Worm (Caenorhabditis elegans) whole organism, young adult: ENCODE data around the gene C45B11.5.
A peak's percentile ranks its signal among the peaks of the same experiment; 100 is the strongest.

Source experiments
- B0261.1 ChIP-seq: sonication (generic microtip); optimal IDR thresholded peaks from 2 replicates; lab custom pipeline; 2016; ENCODE audit warnings: mild to moderate bottlenecking, missing genetic modification characterization, moderate library complexity, missing compliant biosample characterization
- B0336.3 ChIP-seq: fragments of 200-800 bp; sonication (Bioruptor generic); IDR thresholded peaks from 2 replicates; pipeline ENCODE4 v1.3.6; 2022; ENCODE audit warnings: missing genetic modification characterization, missing compliant biosample characterization
- C17E4.6 ChIP-seq: fragments of 200-800 bp; sonication (Bioruptor generic); IDR thresholded peaks from 2 replicates; pipeline ENCODE4 v1.3.6; 2022; ENCODE audit warnings: missing genetic modification reagents, missing genetic modification characterization, missing compliant biosample characterization
- F33H1.4 ChIP-seq: fragments of 200-800 bp; sonication (Bioruptor generic); IDR thresholded peaks from 2 replicates; pipeline ENCODE4 v1.3.6; 2022; ENCODE audit warnings: missing genetic modification reagents, missing genetic modification characterization, missing compliant biosample characterization
- F37B4.10 ChIP-seq: fragments of 200-800 bp; sonication (Bioruptor generic); IDR thresholded peaks from 2 replicates; pipeline ENCODE4 v1.3.6; 2022; ENCODE audit warnings: missing genetic modification characterization, missing compliant biosample characterization
- F49E8.2 ChIP-seq: sonication (generic microtip); optimal IDR thresholded peaks from 3 replicates; lab custom pipeline; 2017; ENCODE audit warnings: missing genetic modification characterization, mild to moderate bottlenecking, missing compliant biosample characterization, antibody characterized with exemption, moderate library complexity; ENCODE audit not compliant: insufficient read depth
- F55B11.4 ChIP-seq: sonication (generic microtip); optimal IDR thresholded peaks from 2 replicates; lab custom pipeline; 2016; ENCODE audit warnings: missing compliant biosample characterization, missing genetic modification characterization, borderline replicate concordance; ENCODE audit not compliant: insufficient read depth
- F57A8.1 ChIP-seq: fragments of 200-800 bp; sonication (Bioruptor generic); optimal IDR thresholded peaks from 2 replicates; lab custom pipeline; 2018; ENCODE audit warnings: mild to moderate bottlenecking, missing genetic modification characterization, moderate library complexity, missing compliant biosample characterization
- K11D2.4 ChIP-seq: fragments of 200-800 bp; sonication (Bioruptor generic); IDR thresholded peaks from 2 replicates; pipeline ENCODE4 v1.3.6; 2022; ENCODE audit warnings: missing genetic modification reagents, missing genetic modification characterization, missing compliant biosample characterization
- Y53G8AR.9 ChIP-seq: fragments of 200-800 bp; sonication (Bioruptor generic); conservative IDR thresholded peaks from 2 replicates; pipeline ENCODE4 v1.3.6; 2022; ENCODE audit warnings: missing genetic modification reagents, missing genetic modification characterization, missing compliant biosample characterization
- Y56A3A.18 ChIP-seq: fragments of 200-800 bp; sonication (Bioruptor generic); IDR thresholded peaks from 2 replicates; pipeline ENCODE4 v1.3.6; 2022; ENCODE audit warnings: missing genetic modification reagents, missing genetic modification characterization, missing compliant biosample characterization
- ama-1 ChIP-seq, 3 experiments: fragments of 150-350 bp in 1 of 3; sonication (generic microtip) in 2 of 3; optimal IDR thresholded peaks; 2 replicates each; lab custom pipeline; 2014 to 2018; ENCODE audit warnings: missing biosample characterization in 2 of 3, missing genetic modification characterization in 2 of 3, missing genetic modification reagents in 2 of 3
- athp-1 ChIP-seq: sonication (generic microtip); optimal IDR thresholded peaks from 2 replicates; lab custom pipeline; 2017; ENCODE audit warnings: mild to moderate bottlenecking, missing genetic modification characterization, missing compliant biosample characterization
- bed-1 ChIP-seq: fragments of 200-800 bp; sonication (Bioruptor generic); IDR thresholded peaks from 2 replicates; pipeline ENCODE4 v1.3.6; 2022; ENCODE audit warnings: missing genetic modification reagents, missing genetic modification characterization, missing compliant biosample characterization
- cebp-2 ChIP-seq: fragments of 200-800 bp; sonication (Bioruptor generic); IDR thresholded peaks from 2 replicates; pipeline ENCODE4 v1.3.6; 2022; ENCODE audit warnings: missing genetic modification characterization, missing compliant biosample characterization
- ceh-79 ChIP-seq: sonication (generic microtip); optimal IDR thresholded peaks from 2 replicates; lab custom pipeline; 2017; ENCODE audit warnings: mild to moderate bottlenecking, missing genetic modification characterization, missing compliant biosample characterization
- dpff-1 ChIP-seq: sonication (generic microtip); optimal IDR thresholded peaks from 2 replicates; lab custom pipeline; 2017; ENCODE audit warnings: mild to moderate bottlenecking, missing genetic modification characterization, missing compliant biosample characterization
- egrh-3 ChIP-seq: fragments of 200-800 bp; sonication (Bioruptor generic); IDR thresholded peaks from 2 replicates; pipeline ENCODE4 v1.3.6; 2022; ENCODE audit warnings: missing genetic modification reagents, missing genetic modification characterization, missing compliant biosample characterization
- ekl-4 ChIP-seq: fragments of 200-800 bp; sonication (Bioruptor generic); IDR thresholded peaks from 2 replicates; pipeline ENCODE4 v1.3.6; 2022; ENCODE audit warnings: missing genetic modification reagents, missing genetic modification characterization, missing compliant biosample characterization
- ets-4 ChIP-seq: fragments of 200-800 bp; sonication (Bioruptor generic); optimal IDR thresholded peaks from 2 replicates; lab custom pipeline; 2018; ENCODE audit warnings: mild to moderate bottlenecking, missing genetic modification characterization, missing compliant biosample characterization
- him-1 ChIP-seq: sonication (generic microtip); optimal IDR thresholded peaks from 2 replicates; lab custom pipeline; 2016; ENCODE audit warnings: missing genotype, missing genetic modification reagents, missing genetic modification characterization, missing compliant biosample characterization
- hlh-26 ChIP-seq: fragments of 200-800 bp; sonication (Bioruptor generic); conservative IDR thresholded peaks from 2 replicates; pipeline ENCODE4 v1.3.6; 2022; ENCODE audit warnings: missing genetic modification reagents, missing genetic modification characterization, missing compliant biosample characterization
- hmg-1.2 ChIP-seq: fragments of 200-800 bp; sonication (Bioruptor generic); IDR thresholded peaks from 2 replicates; pipeline ENCODE4 v1.3.6; 2022; ENCODE audit warnings: missing genetic modification reagents, missing genetic modification characterization, missing compliant biosample characterization
- hrde-1 ChIP-seq: sonication (generic microtip); optimal IDR thresholded peaks from 2 replicates; lab custom pipeline; 2016; ENCODE audit warnings: missing genetic modification characterization, mild to moderate bottlenecking, missing compliant biosample characterization, moderate library complexity, missing genotype, missing genetic modification reagents, borderline replicate concordance
- hsf-1 ChIP-seq: fragments of 200-800 bp; sonication (Bioruptor generic); IDR thresholded peaks from 2 replicates; pipeline ENCODE4 v1.3.6; 2022; ENCODE audit warnings: missing genetic modification reagents, missing genetic modification characterization, missing compliant biosample characterization
- let-526 ChIP-seq: fragments of 200-800 bp; sonication (Bioruptor generic); IDR thresholded peaks from 2 replicates; pipeline ENCODE4 v1.3.6; 2022; ENCODE audit warnings: missing genetic modification reagents, missing genetic modification characterization, missing compliant biosample characterization
- lin-40 ChIP-seq: sonication (generic microtip); optimal IDR thresholded peaks from 2 replicates; lab custom pipeline; 2016; ENCODE audit warnings: missing genetic modification characterization, mild to moderate bottlenecking, missing compliant biosample characterization, missing genotype, missing genetic modification reagents
- lsl-1 ChIP-seq: fragments of 200-800 bp; sonication (Bioruptor generic); optimal IDR thresholded peaks from 2 replicates; lab custom pipeline; 2018; ENCODE audit warnings: mild to moderate bottlenecking, missing genetic modification characterization, moderate library complexity, missing compliant biosample characterization
- madf-10 ChIP-seq: sonication (generic microtip); optimal IDR thresholded peaks from 2 replicates; lab custom pipeline; 2016; ENCODE audit warnings: mild to moderate bottlenecking, missing genetic modification characterization, missing compliant biosample characterization
- madf-3 ChIP-seq: fragments of 200-800 bp; sonication (Bioruptor generic); IDR thresholded peaks from 2 replicates; pipeline ENCODE4 v1.3.6; 2022; ENCODE audit warnings: missing genetic modification reagents, missing genetic modification characterization, missing compliant biosample characterization
- madf-6 ChIP-seq: fragments of 200-800 bp; sonication (Bioruptor generic); IDR thresholded peaks from 2 replicates; pipeline ENCODE4 v1.3.6; 2022; ENCODE audit warnings: missing genetic modification reagents, missing genetic modification characterization, missing compliant biosample characterization
- mcd-1 ChIP-seq: fragments of 200-800 bp; sonication (Bioruptor generic); IDR thresholded peaks from 2 replicates; pipeline ENCODE4 v1.3.6; 2022; ENCODE audit warnings: missing genetic modification reagents, missing genetic modification characterization, missing compliant biosample characterization
- mes-4 ChIP-seq: sonication (generic microtip); optimal IDR thresholded peaks from 2 replicates; lab custom pipeline; 2016; ENCODE audit warnings: missing genotype, missing genetic modification characterization, missing compliant biosample characterization
- nfya-1 ChIP-seq: sonication (generic microtip); optimal IDR thresholded peaks from 2 replicates; lab custom pipeline; 2017; ENCODE audit warnings: antibody characterized with exemption, missing compliant biosample characterization, missing genetic modification characterization, borderline replicate concordance; ENCODE audit not compliant: insufficient read depth
- nhr-80 ChIP-seq: sonication (generic microtip); optimal IDR thresholded peaks from 2 replicates; lab custom pipeline; 2016; ENCODE audit warnings: missing genetic modification characterization, missing compliant biosample characterization
- nhr-90 ChIP-seq: sonication (generic microtip); optimal IDR thresholded peaks from 2 replicates; lab custom pipeline; 2016; ENCODE audit warnings: missing genotype, mild to moderate bottlenecking, missing genetic modification characterization, missing compliant biosample characterization
- pbrm-1 ChIP-seq: fragments of 200-800 bp; sonication (Bioruptor generic); IDR thresholded peaks from 2 replicates; pipeline ENCODE4 v1.3.6; 2022; ENCODE audit warnings: missing genetic modification reagents, missing genetic modification characterization, missing compliant biosample characterization
- pha-4 ChIP-seq: fragments of 150-350 bp; sonication (generic microtip); optimal IDR thresholded peaks from 2 replicates; lab custom pipeline; 2014; ENCODE audit warnings: missing biosample characterization, missing genetic modification reagents, missing genetic modification characterization
- sdz-38 ChIP-seq: sonication (generic microtip); optimal IDR thresholded peaks from 2 replicates; lab custom pipeline; 2016; ENCODE audit warnings: missing genotype, missing genetic modification characterization, missing compliant biosample characterization
- snpc-3.4 ChIP-seq: sonication (generic microtip); optimal IDR thresholded peaks from 2 replicates; lab custom pipeline; 2017; ENCODE audit warnings: missing genetic modification characterization, mild to moderate bottlenecking, missing compliant biosample characterization, antibody characterized with exemption, moderate library complexity, missing genotype, missing genetic modification reagents
- snpc-4 ChIP-seq, 5 experiments: fragments of 150-350 bp in 1 of 5; sonication (generic microtip) in 4 of 5; optimal IDR thresholded peaks; 2 replicates each; lab custom pipeline; 2014 to 2018; ENCODE audit warnings: missing genetic modification characterization in 5 of 5, missing biosample characterization in 3 of 5, antibody characterized with exemption in 2 of 5, mild to moderate bottlenecking in 2 of 5, missing compliant biosample characterization in 2 of 5, missing genotype in 2 of 5, moderate library complexity in 2 of 5, missing genetic modification reagents in 1 of 5
- zim-3 ChIP-seq: sonication (generic microtip); optimal IDR thresholded peaks from 2 replicates; lab custom pipeline; 2017; ENCODE audit warnings: mild to moderate bottlenecking, missing genetic modification characterization, moderate library complexity, missing compliant biosample characterization
- ztf-28 ChIP-seq: fragments of 200-800 bp; sonication (Bioruptor generic); IDR thresholded peaks from 2 replicates; pipeline ENCODE4 v1.3.6; 2022; ENCODE audit warnings: missing genetic modification reagents, missing genetic modification characterization, missing compliant biosample characterization
- ztf-3 ChIP-seq: fragments of 200-800 bp; sonication (Bioruptor generic); optimal IDR thresholded peaks from 2 replicates; lab custom pipeline; 2018; ENCODE audit warnings: mild to moderate bottlenecking, missing genetic modification characterization, missing compliant biosample characterization
- ztf-6 ChIP-seq: fragments of 200-800 bp; sonication (Bioruptor generic); IDR thresholded peaks from 2 replicates; pipeline ENCODE4 v1.3.6; 2022; ENCODE audit warnings: missing genetic modification reagents, missing genetic modification characterization, missing compliant biosample characterization

C45B11.5 gene

ce11 chrV:11082964-11083363, 41.4 kb downstream of the C45B11.5 start:
- TF ChIP-seq F49E8.2 (tag; lab: Kevin White, UChicago) (no peak), F37B4.10 (no peak), B0336.3 (GFP tag; lab: Robert Waterston, UW) (no peak), Y56A3A.18 (no peak), ets-4 (GFP tag; lab: Kevin White, UChicago) (no peak), snpc-3.4 (tag; lab: Kevin White, UChicago) (no peak), Y53G8AR.9 (GFP tag; lab: Robert Waterston, UW) (no peak), F33H1.4 (GFP tag; lab: Robert Waterston, UW) (peak; percentile 57; the same call in 1 of the 2 replicates), B0261.1 (tag; lab: Kevin White, UChicago) (no peak), zim-3 (no peak), lsl-1 (GFP tag; lab: Kevin White, UChicago) (peak; percentile 77), pha-4 (tag; lab: Kevin White, UChicago) (no peak), dpff-1 (tag; lab: Kevin White, UChicago) (no peak), madf-3 (no peak), mcd-1 (GFP tag; lab: Robert Waterston, UW) (no peak), him-1 (no peak), nhr-90 (tag; lab: Kevin White, UChicago) (no peak), sdz-38 (tag; lab: Kevin White, UChicago) (no peak), mes-4 (tag; lab: Kevin White, UChicago) (no peak), athp-1 (tag; lab: Kevin White, UChicago) (no peak), hsf-1 (GFP tag; lab: Robert Waterston, UW) (no peak), lin-40 (tag; lab: Kevin White, UChicago) (no peak), F57A8.1 (GFP tag; lab: Kevin White, UChicago) (no peak), bed-1 (no peak), madf-6 (GFP tag; lab: Robert Waterston, UW) (peak; percentile 34; the same call in 1 of the 2 replicates), pbrm-1 (no peak)

ce11 chrV:11083691-11084090, 42.1 kb downstream of the C45B11.5 start:
- TF ChIP-seq hmg-1.2 (GFP tag; lab: Robert Waterston, UW), result peak; percentile 45; the same call in 1 of the 2 replicates
- TF ChIP-seq sdz-38 (tag; lab: Kevin White, UChicago), result no peak
- no peak for TF ChIP-seq K11D2.4 (GFP tag; lab: Robert Waterston, UW)
- no peak for TF ChIP-seq ama-1 (optimal IDR thresholded peaks at IDR 0.05; lab: Kevin White, UChicago)
- TF ChIP-seq ama-1 (GFP tag; optimal IDR thresholded peaks at IDR 0.05; lab: Kevin White, UChicago), result no peak
- TF ChIP-seq ztf-3 (GFP tag; lab: Kevin White, UChicago), result no peak
- no peak for TF ChIP-seq snpc-4 (GFP tag; optimal IDR thresholded peaks at IDR 0.05; lab: Kevin White, UChicago)
- TF ChIP-seq snpc-4 (tag; optimal IDR thresholded peaks at IDR 0.05; lab: Kevin White, UChicago), result no peak
- TF ChIP-seq cebp-2 (GFP tag; lab: Robert Waterston, UW), result no peak
- no peak for TF ChIP-seq ekl-4

- TF ChIP-seq ceh-79 (tag; lab: Kevin White, UChicago) (no peak), nhr-80 (tag; lab: Kevin White, UChicago) (peak; percentile 6), F55B11.4 (tag; lab: Kevin White, UChicago) (no peak), let-526 (GFP tag; lab: Robert Waterston, UW) (no peak), hrde-1 (tag; lab: Kevin White, UChicago) (no peak), mes-4 (tag; lab: Kevin White, UChicago) (no peak), ztf-6 (GFP tag; lab: Robert Waterston, UW) (no peak), C17E4.6 (GFP tag; lab: Robert Waterston, UW) (no peak), madf-10 (tag; lab: Kevin White, UChicago) (no peak), ekl-4 (no peak), hlh-26 (GFP tag; lab: Robert Waterston, UW) (no peak), ztf-28 (no peak), nfya-1 (no peak), lin-40 (tag; lab: Kevin White, UChicago) (peak; percentile 40), egrh-3 (GFP tag; lab: Robert Waterston, UW) (no peak)
These were observed 45.5 kb downstream of the C45B11.5 start for ce11 chrV:11087119-11087518.
